Worm (Caenorhabditis elegans) whole organism, L4/young adult: ENCODE data around the gene F14H3.12.

ENCODE experiments used
- W03F9.2 ChIP-seq: fragments of 150-350 bp; optimal IDR thresholded peaks from 2 replicates; lab custom pipeline; 2014; ENCODE audit warnings: missing biosample characterization, missing genetic modification characterization
- dao-5 ChIP-seq: sonication (generic microtip); optimal IDR thresholded peaks from 2 replicates; lab custom pipeline; 2016; ENCODE audit warnings: missing genotype, missing genetic modification characterization, moderate library complexity, missing compliant biosample characterization
- him-1 ChIP-seq: sonication (generic microtip); optimal IDR thresholded peaks from 2 replicates; lab custom pipeline; 2016; ENCODE audit warnings: missing genotype, missing genetic modification reagents, missing genetic modification characterization, missing compliant biosample characterization

The F14H3.12 gene

ce11 chrV:16080039-16080438 lies 4.9 kb upstream of the F14H3.12 start:
- no peak for TF ChIP-seq dao-5 (tag; lab: Kevin White, UChicago)
- TF ChIP-seq him-1 (tag; lab: Kevin White, UChicago), result no peak
- no peak for TF ChIP-seq W03F9.2 (tag; lab: Kevin White, UChicago)

DNA sequence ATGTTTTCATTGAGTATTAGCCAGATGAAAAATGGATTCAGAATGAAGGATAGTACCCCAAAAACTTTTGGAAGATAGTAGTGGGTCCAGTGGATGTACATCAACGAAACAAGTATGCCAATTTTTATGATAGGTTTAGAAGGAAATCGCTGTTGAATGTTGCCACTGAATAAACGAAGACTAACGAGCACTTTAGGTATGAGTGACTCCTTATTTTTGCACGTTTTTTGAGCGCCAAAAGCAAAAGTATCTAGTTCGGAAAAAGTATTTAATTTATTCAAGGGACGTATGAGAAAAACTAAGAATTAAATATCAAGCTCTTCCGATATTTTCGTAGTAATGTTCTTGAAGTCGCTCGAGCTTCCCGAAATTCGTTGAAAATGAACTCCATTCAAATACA lies 1.3 kb downstream of the F14H3.12 start, which contains the start of gene srj-10:
Gene srj-10, minus strand, starts transcription at position 101 of the 400 bp plus-strand sequence.
- TF ChIP-seq him-1 (tag; lab: Kevin White, UChicago) (no peak), W03F9.2 (tag; lab: Kevin White, UChicago) (no peak), dao-5 (tag; lab: Kevin White, UChicago) (no peak)

ce11 chrV:16071167-16071566 lies 4.0 kb downstream of the F14H3.12 start, which contains the start of gene nhr-176:
TSS of gene nhr-176 (plus strand) at chrV:16071325.
- TF ChIP-seq him-1 (tag; lab: Kevin White, UChicago) (no peak), dao-5 (tag; lab: Kevin White, UChicago) (no peak), W03F9.2 (tag; lab: Kevin White, UChicago) (no peak)

ce11 chrV:16068938-16069337 lies 6.2 kb downstream of the F14H3.12 start, which contains the start of gene cyp-35D1:
TSS of gene cyp-35D1 (plus strand) at chrV:16069238.
- TF ChIP-seq W03F9.2 (tag; lab: Kevin White, UChicago), result no peak
- TF ChIP-seq dao-5 (tag; lab: Kevin White, UChicago), result no peak
- no peak for TF ChIP-seq him-1 (tag; lab: Kevin White, UChicago)

- TF ChIP-seq him-1 (tag; lab: Kevin White, UChicago) (no peak), W03F9.2 (tag; lab: Kevin White, UChicago) (no peak), dao-5 (tag; lab: Kevin White, UChicago) (no peak)
Measured at ce11 chrV:16062788-16063187, 12.3 kb downstream of the F14H3.12 start, which contains the start of gene F14H3.14. TSS of gene F14H3.14 (minus strand) at chrV:16062888.

DNA sequence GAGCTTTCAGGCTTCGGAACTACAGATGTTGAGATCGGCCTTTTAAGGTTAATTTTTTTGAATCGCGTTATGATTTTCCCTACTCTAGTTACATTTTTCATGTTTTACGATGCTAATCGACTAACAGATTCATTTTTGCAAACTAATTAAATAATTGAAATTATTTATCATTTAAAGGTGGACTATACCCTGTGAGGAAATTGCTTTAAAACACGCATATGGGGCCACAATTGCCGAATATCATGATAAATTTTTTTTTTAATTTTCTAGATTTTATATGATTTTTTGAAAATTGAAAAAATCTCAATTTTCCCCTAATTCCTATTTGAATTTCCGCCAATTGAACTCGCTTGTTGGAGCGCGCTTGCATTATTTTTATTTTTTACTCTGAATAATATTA lies 13.1 kb downstream of the F14H3.12 start, which contains the start of gene fbxa-100:
Gene fbxa-100, minus strand, starts transcription at position 101 of the 400 bp plus-strand sequence.
- TF ChIP-seq dao-5 (tag; lab: Kevin White, UChicago) (no peak), W03F9.2 (tag; lab: Kevin White, UChicago) (no peak), him-1 (tag; lab: Kevin White, UChicago) (no peak)

- TF ChIP-seq him-1 (tag; lab: Kevin White, UChicago), result no peak
- no peak for TF ChIP-seq W03F9.2 (tag; lab: Kevin White, UChicago)
- TF ChIP-seq dao-5 (tag; lab: Kevin White, UChicago), result no peak
Measured at ce11 chrV:16060135-16060534, 15.0 kb downstream of the F14H3.12 start, which contains the start of gene F14H3.15. TSS of gene F14H3.15 (minus strand) at chrV:16060235.

ce11 chrV:16058872-16059271 lies 16.3 kb downstream of the F14H3.12 start, which contains the start of gene F14H3.6:
TSS of gene F14H3.6 (minus strand) at chrV:16058893.
- TF ChIP-seq W03F9.2 (tag; lab: Kevin White, UChicago) (no peak), dao-5 (tag; lab: Kevin White, UChicago) (no peak), him-1 (tag; lab: Kevin White, UChicago) (no peak)

DNA sequence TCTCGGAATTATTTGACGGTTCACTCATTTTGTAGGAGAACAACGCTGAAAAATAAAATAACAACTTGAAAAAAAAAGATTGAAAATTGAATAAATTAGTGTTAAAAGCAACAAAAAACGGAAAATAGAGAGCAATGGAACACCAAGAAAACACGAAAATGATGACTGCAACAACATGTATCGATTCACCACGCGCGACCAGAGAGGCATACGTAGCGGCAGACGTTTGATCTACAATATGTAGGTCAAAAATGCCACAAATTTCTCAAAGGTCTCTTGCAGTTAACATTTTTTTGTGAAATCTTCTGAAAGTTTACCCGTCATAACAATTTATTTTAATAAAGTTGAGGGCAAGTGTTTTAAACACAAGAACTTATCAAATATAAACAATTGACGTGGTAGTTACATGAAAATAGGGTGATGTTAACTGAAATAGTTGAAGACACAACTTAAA lies 18.1 kb downstream of the F14H3.12 start, which contains the start of gene F14H3.5:
Gene F14H3.5, minus strand, starts transcription at position 51 of the 454 bp plus-strand sequence.
- TF ChIP-seq dao-5 (tag; lab: Kevin White, UChicago) (no peak), W03F9.2 (tag; lab: Kevin White, UChicago) (no peak), him-1 (tag; lab: Kevin White, UChicago) (no peak)

DNA sequence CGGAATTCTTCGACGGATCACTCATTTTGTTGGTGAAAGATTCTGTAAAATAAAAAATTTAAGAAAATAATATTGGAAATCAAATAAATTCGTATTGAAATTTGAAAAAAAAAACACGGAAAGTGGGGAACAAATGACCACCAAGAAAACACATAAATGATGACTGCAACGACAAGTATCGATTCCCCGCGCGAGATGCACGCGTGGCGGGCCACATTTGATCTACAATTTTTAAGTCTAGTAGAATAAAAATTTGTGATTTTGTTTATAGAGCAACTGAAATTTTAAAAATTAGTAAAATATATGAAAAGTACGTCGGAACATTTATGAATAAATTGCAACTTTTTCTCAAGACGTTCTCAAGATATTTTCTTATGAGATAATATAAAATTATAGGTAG lies 20.1 kb downstream of the F14H3.12 start, which contains the start of gene F14H3.4:
Gene F14H3.4, minus strand, starts transcription at position 42 of the 400 bp plus-strand sequence.
- TF ChIP-seq dao-5 (tag; lab: Kevin White, UChicago) (no peak), W03F9.2 (tag; lab: Kevin White, UChicago) (no peak), him-1 (tag; lab: Kevin White, UChicago) (no peak)

- TF ChIP-seq him-1 (tag; lab: Kevin White, UChicago), result no peak
- TF ChIP-seq dao-5 (tag; lab: Kevin White, UChicago), result no peak
- no peak for TF ChIP-seq W03F9.2 (tag; lab: Kevin White, UChicago)
Measured at ce11 chrV:16053373-16053772, 21.8 kb downstream of the F14H3.12 start, which contains the start of gene F14H3.3. TSS of gene F14H3.3 (minus strand) at chrV:16053473.

ce11 chrV:16049177-16049576 lies 25.9 kb downstream of the F14H3.12 start, which contains the start of gene best-12:
TSS of gene best-12 (plus strand) at chrV:16049477.
- TF ChIP-seq him-1 (tag; lab: Kevin White, UChicago), result no peak
- TF ChIP-seq W03F9.2 (tag; lab: Kevin White, UChicago), result no peak
- no peak for TF ChIP-seq dao-5 (tag; lab: Kevin White, UChicago)

DNA sequence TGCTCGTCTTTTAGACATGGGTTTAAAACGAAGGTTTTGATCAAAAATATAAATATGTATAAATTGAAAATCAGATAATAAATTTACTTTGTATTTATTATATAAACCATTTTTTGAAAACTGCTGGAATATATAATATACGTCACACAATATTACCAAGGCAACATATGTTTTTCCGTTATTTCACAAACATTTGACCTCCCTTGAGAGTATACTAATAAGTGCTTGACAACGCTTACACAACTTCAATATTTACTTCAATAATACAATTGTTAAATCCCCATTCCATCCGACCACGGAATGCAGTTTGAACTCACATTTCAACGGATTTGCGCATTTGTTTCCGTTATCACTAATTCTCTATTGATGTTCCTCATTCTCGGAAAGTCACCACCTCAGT lies 27.6 kb downstream of the F14H3.12 start, which contains the start of gene str-198:
Gene str-198, plus strand, starts transcription at position 301 of the 400 bp plus-strand sequence.
- TF ChIP-seq W03F9.2 (tag; lab: Kevin White, UChicago), result no peak
- no peak for TF ChIP-seq dao-5 (tag; lab: Kevin White, UChicago)
- TF ChIP-seq him-1 (tag; lab: Kevin White, UChicago), result no peak
